Worm (Caenorhabditis elegans) whole organism, late embryonic: Measurements from ENCODE around the gene frpr-21.

Experiments used
- C38D4.7 ChIP-seq: fragments of 200-800 bp; sonication (Bioruptor generic); optimal IDR thresholded peaks from 2 replicates; lab custom pipeline; 2018; ENCODE audit warnings: mild to moderate bottlenecking, missing genetic modification characterization, moderate library complexity, missing compliant biosample characterization
- ceh-14 ChIP-seq: sonication (generic microtip); optimal IDR thresholded peaks from 2 replicates; lab custom pipeline; 2016; ENCODE audit warnings: missing genotype, missing genetic modification characterization, missing compliant biosample characterization
- ceh-18 ChIP-seq: sonication (generic microtip); optimal IDR thresholded peaks from 2 replicates; lab custom pipeline; 2016; ENCODE audit warnings: missing genetic modification characterization, missing compliant biosample characterization
- ceh-19 ChIP-seq: fragments of 200-800 bp; sonication (Bioruptor generic); optimal IDR thresholded peaks from 2 replicates; lab custom pipeline; 2018; ENCODE audit warnings: mild to moderate bottlenecking, missing genetic modification characterization, missing compliant biosample characterization
- ceh-22 ChIP-seq: sonication (generic microtip); optimal IDR thresholded peaks from 2 replicates; lab custom pipeline; 2017; ENCODE audit warnings: missing biosample characterization, missing genetic modification characterization
- ceh-31 ChIP-seq: sonication (generic microtip); optimal IDR thresholded peaks from 2 replicates; lab custom pipeline; 2016; ENCODE audit warnings: missing genetic modification characterization, missing compliant biosample characterization
- ceh-34 ChIP-seq: sonication (generic microtip); optimal IDR thresholded peaks from 2 replicates; lab custom pipeline; 2016; ENCODE audit warnings: mild to moderate bottlenecking, missing genetic modification characterization, missing compliant biosample characterization
- ceh-45 ChIP-seq: fragments of 200-800 bp; sonication (Bioruptor generic); IDR thresholded peaks from 2 replicates; pipeline ENCODE4 v1.3.6; 2022; ENCODE audit warnings: missing genetic modification reagents, missing genetic modification characterization, missing compliant biosample characterization
- ceh-6 ChIP-seq: fragments of 200-800 bp; sonication (Bioruptor generic); optimal IDR thresholded peaks from 2 replicates; lab custom pipeline; 2018; ENCODE audit warnings: mild to moderate bottlenecking, missing genetic modification characterization, missing compliant biosample characterization
- che-1 ChIP-seq: sonication (generic microtip); optimal IDR thresholded peaks from 2 replicates; lab custom pipeline; 2016; ENCODE audit warnings: mild to moderate bottlenecking, missing genetic modification characterization, missing compliant biosample characterization
- dmd-4 ChIP-seq: sonication (generic microtip); optimal IDR thresholded peaks from 2 replicates; lab custom pipeline; 2016; ENCODE audit warnings: borderline replicate concordance, missing genetic modification characterization, missing compliant biosample characterization
- dve-1 ChIP-seq: sonication (generic microtip); optimal IDR thresholded peaks from 2 replicates; lab custom pipeline; 2017; ENCODE audit warnings: antibody characterized with exemption, mild to moderate bottlenecking, missing genetic modification characterization, missing compliant biosample characterization
- elt-2 ChIP-seq: sonication (generic microtip); optimal IDR thresholded peaks from 2 replicates; lab custom pipeline; 2016; ENCODE audit warnings: missing genetic modification reagents, missing genetic modification characterization, missing compliant biosample characterization
- elt-4 ChIP-seq: sonication (generic microtip); optimal IDR thresholded peaks from 2 replicates; lab custom pipeline; 2016; ENCODE audit warnings: missing genetic modification characterization, missing compliant biosample characterization
- eyg-1 ChIP-seq: sonication (generic microtip); optimal IDR thresholded peaks from 2 replicates; lab custom pipeline; 2016; ENCODE audit warnings: missing genotype, missing genetic modification characterization, missing compliant biosample characterization
- fkh-6 ChIP-seq: sonication (generic microtip); optimal IDR thresholded peaks from 2 replicates; lab custom pipeline; 2016; ENCODE audit warnings: missing genetic modification characterization, missing compliant biosample characterization
- gmeb-2 ChIP-seq: sonication (generic microtip); optimal IDR thresholded peaks from 2 replicates; lab custom pipeline; 2016; ENCODE audit warnings: missing genetic modification characterization, inconsistent platforms, missing compliant biosample characterization
- hlh-13 ChIP-seq: fragments of 200-800 bp; sonication (Bioruptor generic); optimal IDR thresholded peaks from 2 replicates; lab custom pipeline; 2018; ENCODE audit warnings: mild to moderate bottlenecking, missing genetic modification characterization, missing compliant biosample characterization
- hlh-6 ChIP-seq: sonication (generic microtip); optimal IDR thresholded peaks from 2 replicates; lab custom pipeline; 2016; ENCODE audit warnings: missing genotype, missing genetic modification characterization, missing compliant biosample characterization
- lim-6 ChIP-seq: sonication (generic microtip); optimal IDR thresholded peaks from 2 replicates; lab custom pipeline; 2016; ENCODE audit warnings: missing genetic modification characterization, missing compliant biosample characterization
- nfya-1 ChIP-seq: sonication (generic microtip); optimal IDR thresholded peaks from 2 replicates; lab custom pipeline; 2017; ENCODE audit warnings: missing genetic modification characterization, mild to moderate bottlenecking, missing compliant biosample characterization, antibody characterized with exemption, moderate library complexity
- nhr-11 ChIP-seq: fragments of 150-350 bp; optimal IDR thresholded peaks from 2 replicates; lab custom pipeline; 2014; ENCODE audit warnings: missing biosample characterization, missing genetic modification characterization
- odd-2 ChIP-seq: sonication (generic microtip); optimal IDR thresholded peaks from 2 replicates; lab custom pipeline; 2017; ENCODE audit warnings: antibody characterized with exemption, mild to moderate bottlenecking, missing genetic modification characterization, missing compliant biosample characterization
- pag-3 ChIP-seq: sonication (generic microtip); optimal IDR thresholded peaks from 2 replicates; lab custom pipeline; 2016; ENCODE audit warnings: missing compliant biosample characterization, missing genetic modification characterization, borderline replicate concordance
- pat-9 ChIP-seq: fragments of 200-800 bp; sonication (Bioruptor generic); optimal IDR thresholded peaks from 2 replicates; lab custom pipeline; 2018; ENCODE audit warnings: mild to moderate bottlenecking, missing genetic modification characterization, moderate library complexity, missing compliant biosample characterization
- pha-2 ChIP-seq: sonication (generic microtip); optimal IDR thresholded peaks from 2 replicates; lab custom pipeline; 2017; ENCODE audit warnings: mild to moderate bottlenecking, missing genetic modification characterization, missing compliant biosample characterization
- pros-1 ChIP-seq: fragments of 150-350 bp; optimal IDR thresholded peaks from 2 replicates; lab custom pipeline; 2014; ENCODE audit warnings: missing biosample characterization, missing genetic modification reagents, missing genetic modification characterization
- ref-2 ChIP-seq: sonication (generic microtip); optimal IDR thresholded peaks from 2 replicates; lab custom pipeline; 2016; ENCODE audit warnings: missing genetic modification characterization, missing compliant biosample characterization
- sox-2 ChIP-seq: fragments of 200-800 bp; sonication (Bioruptor generic); IDR thresholded peaks from 2 replicates; pipeline ENCODE4 v1.3.6; 2022; ENCODE audit warnings: missing genetic modification reagents, missing genetic modification characterization, missing compliant biosample characterization
- syd-9 ChIP-seq: sonication (generic microtip); optimal IDR thresholded peaks from 2 replicates; lab custom pipeline; 2016; ENCODE audit warnings: mild to moderate bottlenecking, missing genetic modification characterization, moderate library complexity, missing compliant biosample characterization
- tbx-2 ChIP-seq: sonication (generic microtip); optimal IDR thresholded peaks from 2 replicates; lab custom pipeline; 2016; ENCODE audit warnings: missing genetic modification characterization, missing compliant biosample characterization
- tbx-7 ChIP-seq: sonication (generic microtip); optimal IDR thresholded peaks from 2 replicates; lab custom pipeline; 2016; ENCODE audit warnings: missing genotype, missing genetic modification characterization, missing compliant biosample characterization
- ttx-3 ChIP-seq: sonication (generic microtip); optimal IDR thresholded peaks from 2 replicates; lab custom pipeline; 2016; ENCODE audit warnings: missing genetic modification reagents, missing genetic modification characterization, missing compliant biosample characterization
- unc-3 ChIP-seq, 2 experiments: fragments of 200-800 bp in 1 of 2; sonication (Bioruptor generic) in 1 of 2; sonication (generic microtip) in 1 of 2; conservative IDR thresholded peaks in 1 of 2; optimal IDR thresholded peaks in 1 of 2; 2 replicates each; pipeline versions ENCODE4 v1.3.6 to Lab custom; 2016 to 2022; ENCODE audit warnings: missing compliant biosample characterization in 2 of 2, missing genetic modification characterization in 2 of 2, missing genetic modification reagents in 1 of 2
- unc-42 ChIP-seq: sonication (generic microtip); optimal IDR thresholded peaks from 2 replicates; lab custom pipeline; 2016; ENCODE audit warnings: missing genotype, missing genetic modification characterization, missing compliant biosample characterization
- unc-86 ChIP-seq: sonication (generic microtip); optimal IDR thresholded peaks from 2 replicates; lab custom pipeline; 2016; ENCODE audit warnings: missing genetic modification characterization, missing compliant biosample characterization

The frpr-21 gene

DNA sequence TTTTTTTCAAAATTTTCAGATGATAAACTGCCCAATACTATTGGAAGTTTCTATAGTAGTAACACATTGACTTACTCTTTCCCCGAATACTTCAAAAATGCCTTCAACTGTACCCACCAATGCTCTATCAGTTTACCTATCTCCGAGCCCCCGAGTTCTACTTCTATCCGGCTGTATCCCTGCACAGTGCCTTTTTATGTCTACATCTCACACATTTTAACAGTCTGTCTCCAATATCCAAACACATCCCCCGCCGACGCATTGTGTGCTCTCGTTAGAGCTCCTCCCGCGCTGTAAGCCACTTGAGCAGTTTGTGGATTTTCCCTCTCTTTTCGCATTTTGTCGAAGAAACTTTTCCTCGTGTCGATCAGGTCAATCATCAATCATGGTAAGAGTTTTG is 44.7 kb upstream of the frpr-21 start, which contains the start of gene tnc-2:
Gene tnc-2 (plus strand): TSS at position 301 of the 400 bp plus-strand sequence.
- no peak for TF ChIP-seq nfya-1 (tag; lab: Kevin White, UChicago)
- TF ChIP-seq, all 69 proteins: peak for 0

DNA sequence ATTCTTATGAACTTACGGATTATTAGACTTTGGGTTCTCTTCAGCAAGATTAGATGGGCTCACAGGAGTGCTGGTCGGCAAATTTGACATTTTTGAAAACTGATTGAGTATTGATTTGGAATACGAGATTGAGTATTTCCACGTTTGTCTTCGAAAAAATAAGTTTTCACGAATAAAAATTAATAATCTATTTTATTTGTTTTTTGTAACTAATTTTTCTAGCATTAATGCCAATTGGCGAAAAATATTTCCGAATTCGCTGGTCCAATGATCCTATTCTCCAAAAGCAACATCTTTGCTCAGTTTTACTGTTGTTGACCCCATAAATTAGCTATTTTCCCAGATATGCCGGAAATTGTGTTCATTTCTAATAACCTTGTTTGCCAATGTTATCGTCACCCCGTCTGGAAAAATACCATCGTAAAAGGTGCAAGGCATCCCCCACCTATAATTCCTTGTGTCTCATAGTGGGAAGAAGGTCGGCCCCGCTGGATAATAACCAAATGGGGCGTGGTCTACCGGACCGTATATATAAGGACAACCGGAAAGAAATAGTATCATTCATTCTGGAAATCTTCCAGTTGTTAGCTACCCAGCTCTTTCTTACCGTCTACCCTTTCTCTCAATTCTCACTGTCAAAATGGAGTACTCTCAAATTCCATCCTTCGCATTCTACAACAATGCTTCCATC is 42.5 kb upstream of the frpr-21 start, which contains the start of the genes ZK673.6 and sdz-37:
Gene ZK673.6 (minus strand): TSS at position 101 of the 691 bp plus-strand sequence.
Gene sdz-37 (plus strand): TSS at position 641 of the 691 bp plus-strand sequence.
- TF ChIP-seq pat-9: no peak
- no peak for TF ChIP-seq ceh-22 (tag; lab: Kevin White, UChicago)
- TF ChIP-seq ceh-19 (GFP tag; lab: Kevin White, UChicago): no peak
- TF ChIP-seq ref-2 (tag; lab: Kevin White, UChicago): no peak
- TF ChIP-seq ceh-6 (GFP tag; lab: Kevin White, UChicago): no peak
- no peak for TF ChIP-seq pros-1 (tag; lab: Kevin White, UChicago)
- no peak for TF ChIP-seq hlh-6 (tag; lab: Kevin White, UChicago)
- TF ChIP-seq tbx-2 (tag; lab: Kevin White, UChicago): no peak
- no peak for TF ChIP-seq ttx-3 (tag; lab: Kevin White, UChicago)
- no peak for TF ChIP-seq eyg-1 (tag; lab: Kevin White, UChicago)

DNA sequence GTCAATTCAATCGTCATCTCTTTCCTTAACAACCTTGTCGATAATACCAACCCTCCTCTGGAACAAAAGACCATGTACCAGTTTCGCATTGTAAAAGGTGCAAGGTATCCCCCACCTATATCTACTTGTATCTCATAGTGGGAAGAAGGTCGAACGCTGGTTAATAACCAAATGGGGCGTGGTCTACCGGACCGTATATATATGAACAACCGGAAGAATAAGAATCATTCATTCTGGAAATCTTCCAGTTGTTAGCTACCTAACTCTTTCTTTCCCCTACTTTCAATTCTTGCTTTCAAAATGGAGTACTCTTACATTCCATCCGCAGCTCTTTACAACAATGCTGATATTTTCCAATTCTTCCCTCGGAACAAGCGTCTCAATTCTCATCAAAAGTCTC is 39.4 kb upstream of the frpr-21 start, which contains the start of gene ZK673.5:
Gene ZK673.5 (plus strand): TSS at position 301 of the 400 bp plus-strand sequence.
- TF ChIP-seq tbx-2 (tag; lab: Kevin White, UChicago) (no peak), ceh-45 (no peak), fkh-6 (tag; lab: Kevin White, UChicago) (no peak), nfya-1 (tag; lab: Kevin White, UChicago) (no peak), ceh-14 (tag; lab: Kevin White, UChicago) (no peak), ceh-31 (tag; lab: Kevin White, UChicago) (no peak), elt-4 (tag; lab: Kevin White, UChicago) (no peak), dmd-4 (tag; lab: Kevin White, UChicago) (no peak), sox-2 (no peak), pat-9 (no peak), dve-1 (tag; lab: Kevin White, UChicago) (no peak), unc-42 (tag; lab: Kevin White, UChicago) (no peak), gmeb-2 (tag; lab: Kevin White, UChicago) (no peak), hlh-13 (no peak), che-1 (tag; lab: Kevin White, UChicago) (no peak)

ce11 chrII:10456979-10457378 is 35.1 kb upstream of the frpr-21 start, which contains the start of gene ZK673.11:
Gene ZK673.11, plus strand, starts transcription at chrII:10457279.
- TF ChIP-seq lim-6 (tag; lab: Kevin White, UChicago) (no peak), elt-2 (no peak), unc-3 (GFP tag; conservative IDR thresholded peaks at IDR 0.05; lab: Robert Waterston, UW) (no peak), unc-3 (tag; optimal IDR thresholded peaks at IDR 0.05; lab: Kevin White, UChicago) (no peak), nhr-11 (tag; lab: Kevin White, UChicago) (no peak)

- TF ChIP-seq syd-9 (tag; lab: Kevin White, UChicago): no peak
- TF ChIP-seq ceh-18 (tag; lab: Kevin White, UChicago): no peak
- no peak for TF ChIP-seq odd-2 (tag; lab: Kevin White, UChicago)
- TF ChIP-seq C38D4.7 (GFP tag; lab: Kevin White, UChicago): no peak
- no peak for TF ChIP-seq unc-42 (tag; lab: Kevin White, UChicago)
- no peak for TF ChIP-seq lim-6 (tag; lab: Kevin White, UChicago)
- TF ChIP-seq pha-2: no peak
- TF ChIP-seq ceh-34: no peak
- no peak for TF ChIP-seq unc-86 (tag; lab: Kevin White, UChicago)
- TF ChIP-seq pag-3: no peak
- TF ChIP-seq tbx-7 (tag; lab: Kevin White, UChicago): no peak
Observed at ce11 chrII:10452620-10453019, 30.8 kb upstream of the frpr-21 start, which contains the start of gene ZK673.4. Gene ZK673.4, plus strand, starts transcription at chrII:10452920.
